Fruit fly (Drosophila melanogaster) whole organism, embryonic: ENCODE data around the gene CG43208.
A peak's percentile ranks its signal among the peaks of the same experiment; 100 is the strongest.

Experiments
- Abd-B ChIP-seq: fragments of 200-800 bp; sonication (Bioruptor generic); optimal IDR thresholded peaks from 2 replicates; lab custom pipeline; 2018; ENCODE audit warnings: missing biosample characterization, mild to moderate bottlenecking, missing genetic modification characterization, moderate library complexity
- B-H1 ChIP-seq: fragments of 200-800 bp; sonication (Bioruptor generic); IDR thresholded peaks from 3 replicates; pipeline ENCODE4 v1.3.6; 2022; ENCODE audit warnings: missing biosample characterization, missing genetic modification characterization
- B-H2 ChIP-seq: fragments of 200-800 bp; sonication (Bioruptor generic); optimal IDR thresholded peaks from 2 replicates; lab custom pipeline; 2018; ENCODE audit warnings: missing biosample characterization, mild to moderate bottlenecking, missing genetic modification characterization
- CG10209 ChIP-seq: fragments of 200-800 bp; sonication (Bioruptor generic); optimal IDR thresholded peaks from 3 replicates; lab custom pipeline; 2017; ENCODE audit warnings: missing biosample characterization, mild to moderate bottlenecking, missing genetic modification characterization, missing genetic modification reagents
- CG10267 ChIP-seq: fragments of 200-800 bp; sonication (Bioruptor generic); optimal IDR thresholded peaks from 2 replicates; lab custom pipeline; 2018; ENCODE audit warnings: missing biosample characterization, mild to moderate bottlenecking, missing genetic modification characterization, moderate library complexity
- CG12219 ChIP-seq: fragments of 200-800 bp; sonication (Bioruptor generic); optimal IDR thresholded peaks from 3 replicates; lab custom pipeline; 2018; ENCODE audit warnings: missing biosample characterization, mild to moderate bottlenecking, missing genetic modification characterization
- CG1602 ChIP-seq: fragments of 200-800 bp; sonication (Bioruptor generic); optimal IDR thresholded peaks from 3 replicates; lab custom pipeline; 2016; ENCODE audit warnings: missing biosample characterization, missing genetic modification characterization
- CG17359 ChIP-seq: fragments of 200-800 bp; sonication (Bioruptor generic); optimal IDR thresholded peaks from 3 replicates; lab custom pipeline; 2018; ENCODE audit warnings: missing biosample characterization, mild to moderate bottlenecking, missing genetic modification characterization, moderate library complexity
- CG17912 ChIP-seq: fragments of 200-800 bp; sonication (Bioruptor generic); optimal IDR thresholded peaks from 2 replicates; lab custom pipeline; 2018; ENCODE audit warnings: missing biosample characterization, mild to moderate bottlenecking, missing genetic modification characterization
- CG1792 ChIP-seq: fragments of 200-800 bp; sonication (Bioruptor generic); optimal IDR thresholded peaks from 2 replicates; lab custom pipeline; 2016; ENCODE audit warnings: missing biosample characterization, missing genetic modification characterization
- CG18262 ChIP-seq: fragments of 200-800 bp; optimal IDR thresholded peaks from 3 replicates; lab custom pipeline; 2019; ENCODE audit warnings: missing biosample characterization, mild to moderate bottlenecking, missing genetic modification characterization, moderate library complexity
- CG32532 ChIP-seq: fragments of 200-800 bp; sonication (Bioruptor generic); IDR thresholded peaks from 2 replicates; pipeline ENCODE4 v1.3.6; 2022; ENCODE audit warnings: missing biosample characterization, missing genetic modification characterization
- CG3281 ChIP-seq: fragments of 200-800 bp; sonication (Bioruptor generic); optimal IDR thresholded peaks from 3 replicates; lab custom pipeline; 2017; ENCODE audit warnings: missing biosample characterization, mild to moderate bottlenecking, missing genetic modification characterization
- CG3838 ChIP-seq: fragments of 200-800 bp; sonication (Bioruptor generic); optimal IDR thresholded peaks from 3 replicates; lab custom pipeline; 2016; ENCODE audit warnings: missing biosample characterization, missing genetic modification characterization
- CG5180 ChIP-seq: fragments of 200-800 bp; sonication (Bioruptor generic); optimal IDR thresholded peaks from 3 replicates; lab custom pipeline; 2017; ENCODE audit warnings: missing biosample characterization, missing genetic modification characterization, mild to moderate bottlenecking, moderate library complexity, missing genetic modification reagents
- CG6683 ChIP-seq: fragments of 200-800 bp; sonication (Bioruptor generic); optimal IDR thresholded peaks from 2 replicates; lab custom pipeline; 2017; ENCODE audit warnings: missing biosample characterization, mild to moderate bottlenecking, missing genetic modification characterization, missing genetic modification reagents
- CG7271 ChIP-seq: fragments of 200-800 bp; sonication (Bioruptor generic); optimal IDR thresholded peaks from 2 replicates; lab custom pipeline; 2018; ENCODE audit warnings: missing biosample characterization, mild to moderate bottlenecking, missing genetic modification characterization, moderate library complexity
- CG7928 ChIP-seq: fragments of 200-800 bp; sonication (Bioruptor generic); optimal IDR thresholded peaks from 2 replicates; lab custom pipeline; 2017; ENCODE audit warnings: missing biosample characterization, mild to moderate bottlenecking, missing genetic modification characterization
- CG9215 ChIP-seq: fragments of 200-800 bp; sonication (Bioruptor generic); IDR thresholded peaks from 2 replicates; pipeline ENCODE4 v1.3.6; 2022; ENCODE audit warnings: missing biosample characterization, missing genetic modification characterization
- CG9932 ChIP-seq: fragments of 200-800 bp; sonication (Bioruptor generic); IDR thresholded peaks from 2 replicates; pipeline ENCODE4 v1.3.6; 2022; ENCODE audit warnings: missing biosample characterization, missing genetic modification characterization
- CTCF ChIP-seq: fragments of 200-800 bp; sonication (Bioruptor generic); optimal IDR thresholded peaks from 2 replicates; lab custom pipeline; 2017; ENCODE audit warnings: missing biosample characterization, mild to moderate bottlenecking, missing genetic modification characterization, moderate library complexity
- Chrac-16 ChIP-seq: fragments of 200-800 bp; sonication (Bioruptor generic); optimal IDR thresholded peaks from 3 replicates; lab custom pipeline; 2016; ENCODE audit warnings: missing biosample characterization, missing genetic modification characterization
- D19A ChIP-seq: fragments of 200-800 bp; optimal IDR thresholded peaks from 3 replicates; lab custom pipeline; 2019; ENCODE audit warnings: missing biosample characterization, mild to moderate bottlenecking, missing genetic modification characterization, moderate library complexity
- Dbx ChIP-seq: fragments of 200-800 bp; sonication (Bioruptor generic); IDR thresholded peaks from 3 replicates; pipeline ENCODE4 v1.3.6; 2022; ENCODE audit warnings: missing biosample characterization, missing genetic modification characterization
- Fer3 ChIP-seq: fragments of 200-800 bp; sonication (Bioruptor generic); optimal IDR thresholded peaks from 2 replicates; lab custom pipeline; 2018; ENCODE audit warnings: missing biosample characterization, mild to moderate bottlenecking, missing genetic modification characterization, moderate library complexity
- H2.0 ChIP-seq: fragments of 200-800 bp; sonication (Bioruptor generic); IDR thresholded peaks from 2 replicates; pipeline ENCODE4 v1.3.6; 2022; ENCODE audit warnings: missing biosample characterization, missing genetic modification characterization
- Lim3 ChIP-seq: fragments of 200-800 bp; sonication (Bioruptor generic); IDR thresholded peaks from 2 replicates; pipeline ENCODE4 v1.3.6; 2022; ENCODE audit warnings: missing biosample characterization, missing genetic modification characterization
- NK7.1 ChIP-seq: fragments of 200-800 bp; sonication (Bioruptor generic); optimal IDR thresholded peaks from 3 replicates; lab custom pipeline; 2016; ENCODE audit warnings: missing biosample characterization, missing genetic modification characterization
- Six4 ChIP-seq: fragments of 200-800 bp; sonication (Bioruptor generic); optimal IDR thresholded peaks from 2 replicates; lab custom pipeline; 2016; ENCODE audit warnings: missing biosample characterization, missing genetic modification characterization
- Xrp1 ChIP-seq: fragments of 200-800 bp; sonication (Bioruptor generic); IDR thresholded peaks from 2 replicates; pipeline ENCODE4 v1.3.6; 2022; ENCODE audit warnings: missing biosample characterization, missing genetic modification characterization
- abd-A ChIP-seq: fragments of 200-800 bp; sonication (Bioruptor generic); optimal IDR thresholded peaks from 3 replicates; lab custom pipeline; 2019; ENCODE audit warnings: missing biosample characterization, mild to moderate bottlenecking, missing genetic modification characterization, moderate library complexity
- aop ChIP-seq: fragments of 200-800 bp; sonication (Bioruptor generic); IDR thresholded peaks from 2 replicates; pipeline ENCODE4 v1.3.6; 2022; ENCODE audit warnings: missing biosample characterization, missing genetic modification characterization
- btn ChIP-seq: fragments of 200-800 bp; sonication (Bioruptor generic); optimal IDR thresholded peaks from 2 replicates; lab custom pipeline; 2016; ENCODE audit warnings: missing biosample characterization, missing genetic modification characterization
- crp ChIP-seq, 2 experiments: fragments of 200-800 bp; sonication (Bioruptor generic); optimal IDR thresholded peaks; 2 replicates in 1 of 2; 3 replicates in 1 of 2; lab custom pipeline; 2017; ENCODE audit warnings: missing biosample characterization in 2 of 2, missing genetic modification characterization in 2 of 2, mild to moderate bottlenecking in 1 of 2, moderate library complexity in 1 of 2
- cwo ChIP-seq: fragments of 200-800 bp; sonication (Bioruptor generic); optimal IDR thresholded peaks from 3 replicates; lab custom pipeline; 2017; ENCODE audit warnings: missing biosample characterization, missing genetic modification characterization, mild to moderate bottlenecking, moderate library complexity, missing genetic modification reagents
- ems ChIP-seq: fragments of 200-800 bp; sonication (Bioruptor generic); optimal IDR thresholded peaks from 3 replicates; lab custom pipeline; 2016; ENCODE audit warnings: missing biosample characterization, missing genetic modification characterization
- fd96Cb ChIP-seq: fragments of 200-800 bp; sonication (Bioruptor generic); optimal IDR thresholded peaks from 2 replicates; lab custom pipeline; 2018; ENCODE audit warnings: missing biosample characterization, mild to moderate bottlenecking, missing genetic modification characterization, moderate library complexity
- h ChIP-seq: fragments of >200 bp; optimal IDR thresholded peaks from 2 replicates; lab custom pipeline; 2017
- her ChIP-seq: fragments of 200-800 bp; sonication (Bioruptor generic); optimal IDR thresholded peaks from 2 replicates; lab custom pipeline; 2016; ENCODE audit warnings: missing biosample characterization, missing genetic modification characterization
- insv ChIP-seq, 2 experiments: fragments of 200-800 bp; sonication (Bioruptor generic); optimal IDR thresholded peaks; 3 replicates each; lab custom pipeline; 2016 to 2018; ENCODE audit warnings: missing biosample characterization in 2 of 2, missing genetic modification characterization in 2 of 2
- pho ChIP-seq: fragments of 200-800 bp; sonication (Bioruptor generic); optimal IDR thresholded peaks from 2 replicates; lab custom pipeline; 2016; ENCODE audit warnings: missing biosample characterization, missing genetic modification characterization
- sc ChIP-seq, 3 experiments: fragments of >200 bp in 2 of 3; fragments of 200-800 bp in 1 of 3; sonication (Bioruptor generic) in 1 of 3; optimal IDR thresholded peaks; 2 replicates in 2 of 3; 3 replicates in 1 of 3; lab custom pipeline; 2017; ENCODE audit warnings: mild to moderate bottlenecking in 1 of 3, missing biosample characterization in 1 of 3, missing genetic modification characterization in 1 of 3, missing genetic modification reagents in 1 of 3
- sens ChIP-seq: fragments of 200-800 bp; sonication (Bioruptor generic); peaks from one replicate; lab custom pipeline; 2016; ENCODE audit warnings: missing biosample characterization, missing genetic modification characterization
- shn ChIP-seq: fragments of 200-800 bp; sonication (Bioruptor generic); optimal IDR thresholded peaks from 3 replicates; lab custom pipeline; 2016; ENCODE audit warnings: missing biosample characterization, missing genetic modification characterization
- sim ChIP-seq: fragments of 200-800 bp; sonication (Bioruptor generic); IDR thresholded peaks from 2 replicates; pipeline ENCODE4 v1.3.6; 2022; ENCODE audit warnings: missing biosample characterization, missing genetic modification characterization
- sr ChIP-seq: fragments of 200-800 bp; sonication (Bioruptor generic); IDR thresholded peaks from 3 replicates; pipeline ENCODE4 v1.3.6; 2022; ENCODE audit warnings: missing biosample characterization, missing genetic modification characterization
- ssp ChIP-seq: fragments of 200-800 bp; sonication (Bioruptor generic); IDR thresholded peaks from 2 replicates; pipeline ENCODE4 v1.3.6; 2022; ENCODE audit warnings: missing biosample characterization, missing genetic modification characterization
- tgo ChIP-seq: fragments of 200-800 bp; sonication (Bioruptor generic); IDR thresholded peaks from 3 replicates; pipeline ENCODE4 v1.3.6; 2022; ENCODE audit warnings: missing biosample characterization, missing genetic modification characterization
- tin ChIP-seq: fragments of 200-800 bp; sonication (Bioruptor generic); optimal IDR thresholded peaks from 3 replicates; lab custom pipeline; 2016; ENCODE audit warnings: missing biosample characterization, missing genetic modification characterization
- vfl ChIP-seq: fragments of 200-800 bp; sonication (Bioruptor generic); optimal IDR thresholded peaks from 2 replicates; lab custom pipeline; 2016; ENCODE audit warnings: missing biosample characterization, missing genetic modification characterization
- zen ChIP-seq: fragments of 200-800 bp; sonication (Bioruptor generic); optimal IDR thresholded peaks from 3 replicates; lab custom pipeline; 2018; ENCODE audit warnings: missing biosample characterization, mild to moderate bottlenecking, missing genetic modification characterization, moderate library complexity
- zfh2 ChIP-seq: fragments of 200-800 bp; sonication (Bioruptor generic); optimal IDR thresholded peaks from 2 replicates; lab custom pipeline; 2016; ENCODE audit warnings: missing biosample characterization, missing genetic modification characterization

The CG43208 gene

dm6 chr3R:13260114-13260673 lies 43.0 kb upstream of the CG43208 start, which contains the start of gene CG11686 (continued):
- TF ChIP-seq pho (GFP tag; lab: Kevin White, UChicago) (peak; percentile 2), crp (GFP tag; optimal IDR thresholded peaks at IDR 0.05; lab: Kevin White, UChicago) (no peak), NK7.1 (GFP tag; lab: Kevin White, UChicago) (no peak), ems (GFP tag; lab: Kevin White, UChicago) (no peak), sr (GFP tag; lab: Robert Waterston, UW) (peak; percentile 76), her (GFP tag; lab: Kevin White, UChicago) (no peak), CG12219 (GFP tag; lab: Kevin White, UChicago) (no peak), CG6683 (GFP tag; lab: Kevin White, UChicago) (no peak), shn (GFP tag; lab: Kevin White, UChicago) (no peak), CG7271 (tag; lab: Kevin White, UChicago) (no peak), Six4 (GFP tag; lab: Kevin White, UChicago) (no peak), CG10209 (GFP tag; lab: Kevin White, UChicago) (no peak), abd-A (tag; lab: Kevin White, UChicago) (no peak), sc (optimal IDR thresholded peaks at IDR 0.05; lab: Kevin White, UChicago) (no peak), sc (GFP tag; optimal IDR thresholded peaks at IDR 0.05; lab: Kevin White, UChicago) (no peak), CTCF (GFP tag; lab: Kevin White, UChicago) (no peak), vfl (no peak), CG17359 (tag; lab: Kevin White, UChicago) (no peak), zen (tag; lab: Kevin White, UChicago) (no peak), tin (no peak), Dbx (GFP tag; lab: Robert Waterston, UW) (no peak), CG17912 (GFP tag; lab: Kevin White, UChicago) (no peak), CG3281 (GFP tag; lab: Kevin White, UChicago) (no peak), B-H2 (no peak), CG5180 (GFP tag; lab: Kevin White, UChicago) (peak; percentile 98), btn (GFP tag; lab: Kevin White, UChicago) (no peak), H2.0 (GFP tag; lab: Robert Waterston, UW) (no peak), CG1602 (GFP tag; lab: Kevin White, UChicago) (no peak), aop (GFP tag; lab: Robert Waterston, UW) (no peak), B-H1 (no peak), CG9215 (GFP tag; lab: Robert Waterston, UW) (no peak), tgo (GFP tag; lab: Robert Waterston, UW) (no peak), CG9932 (GFP tag; lab: Robert Waterston, UW) (0 out of 2 replicates have a peak, but pooled peaks have one; percentile 15), sim (no peak), CG3838 (GFP tag; lab: Kevin White, UChicago) (no peak), CG7928 (GFP tag; lab: Kevin White, UChicago) (no peak), Xrp1 (no peak), fd96Cb (tag; lab: Kevin White, UChicago) (no peak), D19A (no peak), Chrac-16 (GFP tag; lab: Kevin White, UChicago) (no peak), Fer3 (tag; lab: Kevin White, UChicago) (no peak), h (lab: Kevin White, UChicago) (no peak), sens (GFP tag; lab: Kevin White, UChicago) (peak; percentile 44), CG18262 (tag; lab: Kevin White, UChicago) (no peak), CG1792 (GFP tag; lab: Kevin White, UChicago) (no peak), ssp (GFP tag; lab: Robert Waterston, UW) (no peak), cwo (GFP tag; lab: Kevin White, UChicago) (no peak), Abd-B (GFP tag; lab: Kevin White, UChicago) (no peak), CG10267 (tag; lab: Kevin White, UChicago) (no peak), insv (GFP tag; optimal IDR thresholded peaks at IDR 0.05; lab: Kevin White, UChicago) (no peak), CG32532 (GFP tag; lab: Robert Waterston, UW) (0 out of 2 replicates have a peak, but pooled peaks have one; percentile 5), Lim3 (GFP tag; lab: Robert Waterston, UW) (no peak), zfh2 (no peak)
